Fruit fly (Drosophila melanogaster) whole organism, wandering third instar larva: ENCODE data around the gene mRpL9.

ENCODE experiments used
- Abd-B ChIP-seq: fragments of >200 bp; optimal IDR thresholded peaks from 2 replicates; lab custom pipeline; 2017; ENCODE audit warnings: missing biosample characterization, missing genetic modification characterization
- CG32264 ChIP-seq: fragments of 200-800 bp; sonication (Bioruptor generic); optimal IDR thresholded peaks from 2 replicates; lab custom pipeline; 2016; ENCODE audit warnings: missing biosample characterization, missing genetic modification characterization
- CG9705 ChIP-seq: fragments of 200-800 bp; sonication (Bioruptor generic); optimal IDR thresholded peaks from 2 replicates; lab custom pipeline; 2018; ENCODE audit warnings: missing biosample characterization, mild to moderate bottlenecking, missing genetic modification characterization
- Dfd ChIP-seq: fragments of >200 bp; optimal IDR thresholded peaks from 2 replicates; lab custom pipeline; 2017; ENCODE audit warnings: missing biosample characterization, missing genetic modification characterization
- Dif ChIP-seq: fragments of 200-275, 200-300 bp; sonication (Bioruptor generic); optimal IDR thresholded peaks from 2 replicates; lab custom pipeline; 2018; ENCODE audit warnings: missing biosample characterization, missing genetic modification characterization; ENCODE audit not compliant: partially characterized antibody
- GATAd ChIP-seq: sonication (Bioruptor generic); optimal IDR thresholded peaks from 2 replicates; lab custom pipeline; 2016; ENCODE audit warnings: missing biosample characterization, missing genetic modification characterization
- HLH106 ChIP-seq: fragments of 200-800 bp; optimal IDR thresholded peaks from 3 replicates; lab custom pipeline; 2019; ENCODE audit warnings: missing biosample characterization, mild to moderate bottlenecking, missing genetic modification characterization, moderate library complexity
- Hr78 ChIP-seq: fragments of >200 bp; optimal IDR thresholded peaks from 2 replicates; lab custom pipeline; 2017; ENCODE audit warnings: missing biosample characterization, missing genetic modification characterization
- Hr83 ChIP-seq: fragments of 200-300 bp; sonication (Bioruptor generic); optimal IDR thresholded peaks from 2 replicates; lab custom pipeline; 2016; ENCODE audit warnings: missing biosample characterization, mild to moderate bottlenecking, missing genetic modification characterization, moderate library complexity; ENCODE audit not compliant: poor library complexity, severe bottlenecking
- Mio ChIP-seq: sonication (Bioruptor generic); optimal IDR thresholded peaks from 2 replicates; lab custom pipeline; 2016; ENCODE audit warnings: missing biosample characterization, missing genetic modification characterization
- N ChIP-seq: fragments of >200 bp; optimal IDR thresholded peaks from 2 replicates; lab custom pipeline; 2018; ENCODE audit warnings: missing biosample characterization, missing external identifiers, missing genetic modification characterization
- OdsH ChIP-seq: fragments of 200-800 bp; sonication (Bioruptor generic); optimal IDR thresholded peaks from 2 replicates; lab custom pipeline; 2016; ENCODE audit warnings: missing biosample characterization, mild to moderate bottlenecking, missing genetic modification characterization
- Rel ChIP-seq, 2 experiments: fragments of 200-800 bp; sonication (Bioruptor generic) in 1 of 2; optimal IDR thresholded peaks; 2 replicates in 1 of 2; 3 replicates in 1 of 2; lab custom pipeline; 2016 to 2019; ENCODE audit warnings: mild to moderate bottlenecking in 2 of 2, missing biosample characterization in 2 of 2, missing genetic modification characterization in 2 of 2, moderate library complexity in 1 of 2
- Vsx2 ChIP-seq: fragments of 200-300, 225-300 bp; sonication (Bioruptor generic); optimal IDR thresholded peaks from 2 replicates; lab custom pipeline; 2018; ENCODE audit warnings: missing biosample characterization, missing genetic modification characterization; ENCODE audit not compliant: partially characterized antibody
- dl ChIP-seq, 2 experiments: fragments of 175-275, 200-275 bp in 1 of 2; fragments of 200-275 bp in 1 of 2; sonication (Bioruptor generic); optimal IDR thresholded peaks; lab custom pipeline; 2018; ENCODE audit warnings: mild to moderate bottlenecking in 2 of 2, missing biosample characterization in 2 of 2, missing genetic modification characterization in 2 of 2, moderate library complexity in 2 of 2; ENCODE audit not compliant: partially characterized antibody in 2 of 2, insufficient read depth in 1 of 2
- dmrt93B ChIP-seq: fragments of 200-800 bp; sonication (Bioruptor generic); optimal IDR thresholded peaks from 2 replicates; lab custom pipeline; 2018; ENCODE audit warnings: missing biosample characterization, mild to moderate bottlenecking, missing genetic modification characterization
- dsf ChIP-seq: sonication (Bioruptor generic); optimal IDR thresholded peaks from 2 replicates; lab custom pipeline; 2016; ENCODE audit warnings: missing biosample characterization, missing genetic modification characterization, borderline replicate concordance
- ey ChIP-seq: fragments of 200-800 bp; sonication (Bioruptor generic); optimal IDR thresholded peaks from 2 replicates; lab custom pipeline; 2016; ENCODE audit warnings: missing biosample characterization, missing genetic modification characterization
- h ChIP-seq: fragments of 200-800 bp; sonication (Bioruptor generic); optimal IDR thresholded peaks from 3 replicates; lab custom pipeline; 2016; ENCODE audit warnings: missing biosample characterization, mild to moderate bottlenecking, missing genetic modification characterization
- pan ChIP-seq: fragments of >200 bp; optimal IDR thresholded peaks from 2 replicates; lab custom pipeline; 2017
- psq ChIP-seq: fragments of 200-800 bp; sonication (Bioruptor generic); optimal IDR thresholded peaks from 3 replicates; lab custom pipeline; 2017; ENCODE audit warnings: missing biosample characterization, mild to moderate bottlenecking, missing genetic modification characterization, moderate library complexity
- rgr ChIP-seq: fragments of 200-800 bp; sonication (Bioruptor generic); optimal IDR thresholded peaks from 3 replicates; lab custom pipeline; 2016; ENCODE audit warnings: missing biosample characterization, mild to moderate bottlenecking, missing genetic modification characterization
- sv ChIP-seq: fragments of 200-800 bp; sonication (Bioruptor generic); optimal IDR thresholded peaks from 3 replicates; lab custom pipeline; 2016; ENCODE audit warnings: missing biosample characterization, missing genetic modification characterization
- tai ChIP-seq: sonication (Bioruptor generic); optimal IDR thresholded peaks from 2 replicates; lab custom pipeline; 2016; ENCODE audit warnings: missing biosample characterization, missing genetic modification characterization
- usp ChIP-seq: fragments of >200 bp; optimal IDR thresholded peaks from 2 replicates; lab custom pipeline; 2017; ENCODE audit warnings: missing biosample characterization, missing genetic modification characterization
- woc ChIP-seq: sonication (Bioruptor generic); optimal IDR thresholded peaks from 2 replicates; lab custom pipeline; 2016; ENCODE audit warnings: missing biosample characterization, mild to moderate bottlenecking, missing genetic modification characterization

Gene mRpL9

dm6 chr3R:15293005-15293877 is 37.3 kb upstream of the mRpL9 start (continued):
- TF ChIP-seq Hr83 (no peak), dsf (GFP tag; lab: Kevin White, UChicago) (no peak), tai (GFP tag; lab: Kevin White, UChicago) (no peak), usp (GFP tag; lab: Kevin White, UChicago) (no peak), psq (GFP tag; lab: Kevin White, UChicago) (peak; percentile 75), woc (GFP tag; lab: Kevin White, UChicago) (peak; percentile 85), OdsH (GFP tag; lab: Kevin White, UChicago) (peak; percentile 56), rgr (GFP tag; lab: Kevin White, UChicago) (no peak), ey (peak; percentile 52), dmrt93B (no peak)
- TF ChIP-seq, all 38 proteins: peak for 12

DNA sequence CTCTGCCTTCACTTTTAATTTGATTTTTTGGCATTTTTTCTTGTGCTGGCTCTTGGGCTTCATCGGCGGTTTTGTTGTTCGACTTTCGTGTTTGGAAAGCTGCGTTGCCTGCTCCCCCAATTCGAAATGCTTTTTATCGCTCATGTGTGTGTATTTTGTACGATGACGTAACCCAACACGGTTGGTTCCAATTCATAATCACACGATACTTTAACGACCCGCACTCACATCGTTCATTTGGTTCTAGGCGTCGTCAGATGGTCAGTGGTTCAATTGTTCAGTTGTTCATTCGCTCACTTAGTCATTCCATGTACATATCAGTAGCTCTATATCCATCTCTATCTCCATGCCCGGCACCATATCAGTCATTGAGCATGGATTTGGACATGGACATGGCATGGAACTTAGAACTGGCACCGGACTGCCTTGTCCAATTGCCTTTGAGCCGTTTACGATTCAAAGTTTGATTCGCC is 36.6 kb upstream of the mRpL9 start:
- TF ChIP-seq Dif = no peak
- peak; percentile 55 for TF ChIP-seq woc (GFP tag; lab: Kevin White, UChicago)

dm6 chr3R:15297904-15298303 is 32.6 kb upstream of the mRpL9 start:
- TF ChIP-seq psq (GFP tag; lab: Kevin White, UChicago) (peak; percentile 94), h (GFP tag; lab: Kevin White, UChicago) (peak; percentile 45), pan (lab: Kevin White, UChicago) (no peak), CG32264 (GFP tag; lab: Kevin White, UChicago) (no peak), Hr83 (peak; percentile 13), Rel (GFP tag; optimal IDR thresholded peaks at IDR 0.05; lab: Kevin White, UChicago) (no peak), Rel (tag; optimal IDR thresholded peaks at IDR 0.05; lab: Kevin White, UChicago) (peak; percentile 59), Dfd (GFP tag; lab: Kevin White, UChicago) (no peak), dl (GFP tag; optimal IDR thresholded peaks at IDR 0.05; lab: Kevin White, UChicago; ENCODE audit: insufficient read depth in 1 of 2, partially characterized antibody in 2 of 2) (peak in 1 of 2 experiments; percentile 17)

DNA sequence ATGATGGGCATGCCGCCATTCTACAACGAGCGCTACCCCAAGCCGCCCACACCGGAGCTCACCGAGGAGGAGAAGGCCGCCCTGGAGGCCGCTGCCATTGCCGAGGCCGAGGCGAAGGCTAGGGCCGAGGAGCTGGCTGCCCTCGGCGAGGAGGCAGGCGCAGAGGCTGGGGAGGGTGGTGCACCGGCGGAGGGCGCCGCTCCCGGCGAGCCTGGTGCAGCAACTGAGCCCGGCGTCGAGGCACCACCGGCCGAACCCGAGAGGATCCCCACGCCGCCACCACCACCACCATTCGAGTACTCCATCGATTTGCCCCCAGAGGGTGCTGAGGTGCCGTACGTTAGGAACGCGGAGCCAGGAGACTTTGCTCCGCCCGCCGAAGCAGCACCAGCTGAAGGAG is 25.3 kb upstream of the mRpL9 start:
- no peak for TF ChIP-seq pan (lab: Kevin White, UChicago)
- TF ChIP-seq Dfd (GFP tag; lab: Kevin White, UChicago) = peak; percentile 96
- TF ChIP-seq dl (GFP tag; optimal IDR thresholded peaks at IDR 0.05; lab: Kevin White, UChicago; ENCODE audit: insufficient read depth in 1 of 2, partially characterized antibody in 2 of 2) = no peak
- no peak for TF ChIP-seq CG32264 (GFP tag; lab: Kevin White, UChicago)
- TF ChIP-seq, all 38 proteins: peak for 1

dm6 chr3R:15309924-15310323 is 20.6 kb upstream of the mRpL9 start, which contains the start of gene Tm2:
TSS of gene Tm2 (plus strand) at chr3R:15310193.
- TF ChIP-seq dsf (GFP tag; lab: Kevin White, UChicago) = no peak
- no peak for TF ChIP-seq pan (lab: Kevin White, UChicago)
- TF ChIP-seq CG9705 (GFP tag; lab: Kevin White, UChicago) = no peak
- no peak for TF ChIP-seq Dif

DNA sequence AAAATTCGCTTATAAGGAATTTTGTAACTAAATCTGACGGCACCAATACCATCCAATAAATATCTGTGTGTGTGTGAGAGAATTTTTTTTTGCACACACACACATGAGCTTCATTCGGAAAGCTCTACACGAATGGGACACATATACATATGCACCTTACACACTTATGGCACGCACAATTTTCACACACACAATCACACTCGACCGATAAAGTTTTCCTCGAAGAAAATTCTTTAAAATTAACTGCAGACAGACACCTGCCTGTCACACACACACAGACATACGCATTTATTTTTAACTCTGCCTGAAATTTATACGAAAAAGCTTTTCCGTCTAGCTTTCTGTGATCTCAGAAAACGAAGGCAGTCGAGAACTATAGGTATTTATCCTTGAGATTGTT is 19.8 kb upstream of the mRpL9 start:
- TF ChIP-seq psq (GFP tag; lab: Kevin White, UChicago) (no peak), N (GFP tag; lab: Kevin White, UChicago) (no peak), Dfd (GFP tag; lab: Kevin White, UChicago) (no peak), CG9705 (GFP tag; lab: Kevin White, UChicago) (no peak), usp (GFP tag; lab: Kevin White, UChicago) (no peak), Vsx2 (no peak), Hr83 (no peak), woc (GFP tag; lab: Kevin White, UChicago) (no peak), Mio (GFP tag; lab: Kevin White, UChicago) (no peak), Abd-B (GFP tag; lab: Kevin White, UChicago) (no peak)

DNA sequence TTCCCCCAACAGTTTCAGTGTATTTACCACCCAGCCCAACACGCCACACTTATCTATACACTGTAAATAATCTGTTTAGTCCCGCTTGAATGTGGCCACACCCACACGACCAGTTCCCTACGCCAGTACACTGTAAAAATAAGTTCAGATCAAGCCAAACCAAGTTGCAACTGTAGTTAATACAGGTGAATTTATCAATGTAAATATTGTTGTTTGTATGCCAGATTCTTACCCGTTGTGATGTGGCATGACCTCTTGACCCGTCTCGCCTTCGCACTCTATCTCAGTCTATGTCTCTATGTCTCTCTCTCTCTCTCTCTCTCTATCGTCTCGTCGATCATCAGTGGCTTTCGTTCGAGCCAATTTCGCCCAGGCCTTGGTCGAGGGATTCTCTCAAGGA is 16.7 kb upstream of the mRpL9 start:
- no peak for TF ChIP-seq GATAd
- no peak for TF ChIP-seq Dfd (GFP tag; lab: Kevin White, UChicago)
- no peak for TF ChIP-seq usp (GFP tag; lab: Kevin White, UChicago)
- no peak for TF ChIP-seq Hr78 (GFP tag; lab: Kevin White, UChicago)
- TF ChIP-seq HLH106 (tag; lab: Kevin White, UChicago) = no peak
- no peak for TF ChIP-seq CG9705 (GFP tag; lab: Kevin White, UChicago)
- TF ChIP-seq dmrt93B = no peak
- TF ChIP-seq sv (GFP tag; lab: Kevin White, UChicago) = no peak
